Worm (Caenorhabditis elegans) whole organism, early embryonic: Measurements from ENCODE around the gene Y54G2A.49.

Experiments used
- B0310.2 ChIP-seq: sonication (generic microtip); optimal IDR thresholded peaks from 2 replicates; lab custom pipeline; 2016; ENCODE audit warnings: mild to moderate bottlenecking, missing genetic modification characterization, missing compliant biosample characterization
- F13C5.2 ChIP-seq: sonication (generic microtip); optimal IDR thresholded peaks from 2 replicates; lab custom pipeline; 2017; ENCODE audit warnings: mild to moderate bottlenecking, missing genetic modification characterization, inconsistent platforms, missing compliant biosample characterization
- aly-1 ChIP-seq: sonication (generic microtip); optimal IDR thresholded peaks from 2 replicates; lab custom pipeline; 2016; ENCODE audit warnings: missing genetic modification characterization, missing compliant biosample characterization
- ama-1 ChIP-seq: fragments of 150-350 bp; optimal IDR thresholded peaks from 2 replicates; lab custom pipeline; 2014
- ceh-13 ChIP-seq: fragments of 200-800 bp; sonication (Bioruptor generic); optimal IDR thresholded peaks from 2 replicates; lab custom pipeline; 2018; ENCODE audit warnings: mild to moderate bottlenecking, missing genetic modification characterization, missing compliant biosample characterization
- ceh-36 ChIP-seq: sonication (generic microtip); optimal IDR thresholded peaks from 2 replicates; lab custom pipeline; 2016; ENCODE audit warnings: missing genetic modification characterization, inconsistent platforms, missing compliant biosample characterization
- ets-7 ChIP-seq: sonication (generic microtip); optimal IDR thresholded peaks from 2 replicates; lab custom pipeline; 2016; ENCODE audit warnings: missing genotype, missing genetic modification characterization, missing compliant biosample characterization
- flt-1 ChIP-seq: fragments of 200-800 bp; sonication (Bioruptor generic); IDR thresholded peaks from 2 replicates; pipeline ENCODE4 v1.3.6; 2022; ENCODE audit warnings: missing genetic modification characterization, missing compliant biosample characterization
- hmbx-1 ChIP-seq: sonication (generic microtip); optimal IDR thresholded peaks from 2 replicates; lab custom pipeline; 2016; ENCODE audit warnings: mild to moderate bottlenecking, missing genetic modification characterization, missing compliant biosample characterization
- hmg-4 ChIP-seq: fragments of 200-800 bp; sonication (Bioruptor generic); optimal IDR thresholded peaks from 2 replicates; lab custom pipeline; 2018; ENCODE audit warnings: mild to moderate bottlenecking, missing genetic modification characterization, missing compliant biosample characterization
- hnd-1 ChIP-seq: sonication (generic microtip); optimal IDR thresholded peaks from 2 replicates; lab custom pipeline; 2016; ENCODE audit warnings: missing genetic modification characterization, missing compliant biosample characterization
- pes-1 ChIP-seq: fragments of 200-800 bp; sonication (Bioruptor generic); IDR thresholded peaks from 2 replicates; pipeline ENCODE4 v1.3.6; 2022; ENCODE audit warnings: missing genetic modification reagents, missing genetic modification characterization, missing compliant biosample characterization
- scrt-1 ChIP-seq: fragments of 200-800 bp; sonication (Bioruptor generic); IDR thresholded peaks from 2 replicates; pipeline ENCODE4 v1.3.6; 2022; ENCODE audit warnings: missing genetic modification characterization, missing compliant biosample characterization
- sea-1 ChIP-seq: fragments of 200-800 bp; sonication (Bioruptor generic); conservative IDR thresholded peaks from 2 replicates; pipeline ENCODE4 v1.3.6; 2022; ENCODE audit warnings: missing genetic modification characterization, missing compliant biosample characterization
- tbx-11 ChIP-seq: fragments of 200-800 bp; sonication (Bioruptor generic); IDR thresholded peaks from 2 replicates; pipeline ENCODE4 v1.3.6; 2022; ENCODE audit warnings: missing genetic modification characterization, missing compliant biosample characterization
- tbx-37 ChIP-seq: fragments of 200-800 bp; sonication (Bioruptor generic); conservative IDR thresholded peaks from 2 replicates; pipeline ENCODE4 v1.3.6; 2022; ENCODE audit warnings: missing genetic modification reagents, missing genetic modification characterization, missing compliant biosample characterization
- tra-4 ChIP-seq: sonication (generic microtip); optimal IDR thresholded peaks from 2 replicates; lab custom pipeline; 2017; ENCODE audit warnings: missing genetic modification characterization, missing compliant biosample characterization

Gene Y54G2A.49

ce11 chrIV:2841260-2841659 is 11.8 kb downstream of the Y54G2A.49 start, which contains the start of gene clec-83:
clec-83 (minus strand) TSS chrIV:2841472.
- TF ChIP-seq F13C5.2 (no peak), ama-1 (lab: Kevin White, UChicago) (no peak), sea-1 (GFP tag; lab: Robert Waterston, UW) (no peak), hmg-4 (GFP tag; lab: Kevin White, UChicago) (no peak), ceh-36 (tag; lab: Kevin White, UChicago) (no peak), flt-1 (GFP tag; lab: Robert Waterston, UW) (no peak), scrt-1 (GFP tag; lab: Robert Waterston, UW) (no peak), hnd-1 (no peak), ets-7 (no peak), pes-1 (GFP tag; lab: Robert Waterston, UW) (no peak), tbx-37 (GFP tag; lab: Robert Waterston, UW) (no peak), ceh-13 (GFP tag; lab: Kevin White, UChicago) (no peak)

- TF ChIP-seq flt-1 (GFP tag; lab: Robert Waterston, UW) (no peak), hmbx-1 (tag; lab: Kevin White, UChicago) (no peak), ets-7 (no peak), ceh-36 (tag; lab: Kevin White, UChicago) (no peak), ceh-13 (GFP tag; lab: Kevin White, UChicago) (no peak), tbx-37 (GFP tag; lab: Robert Waterston, UW) (no peak), scrt-1 (GFP tag; lab: Robert Waterston, UW) (no peak), F13C5.2 (no peak), tbx-11 (GFP tag; lab: Robert Waterston, UW) (no peak), B0310.2 (tag; lab: Kevin White, UChicago) (no peak), aly-1 (tag; lab: Kevin White, UChicago) (no peak), hnd-1 (no peak), pes-1 (GFP tag; lab: Robert Waterston, UW) (no peak), sea-1 (GFP tag; lab: Robert Waterston, UW) (no peak), tra-4 (tag; lab: Kevin White, UChicago) (no peak), hmg-4 (GFP tag; lab: Kevin White, UChicago) (no peak), ama-1 (lab: Kevin White, UChicago) (no peak)
These were observed 14.8 kb downstream of the Y54G2A.49 start, which contains the start of gene Y54G2A.7 for ce11 chrIV:2838308-2838707. Y54G2A.7 (plus strand) TSS chrIV:2838608.

- TF ChIP-seq pes-1 (GFP tag; lab: Robert Waterston, UW) (no peak), ets-7 (no peak), tbx-11 (GFP tag; lab: Robert Waterston, UW) (no peak), ceh-13 (GFP tag; lab: Kevin White, UChicago) (no peak), flt-1 (GFP tag; lab: Robert Waterston, UW) (no peak), sea-1 (GFP tag; lab: Robert Waterston, UW) (no peak), ama-1 (lab: Kevin White, UChicago) (no peak), hmbx-1 (tag; lab: Kevin White, UChicago) (no peak), ceh-36 (tag; lab: Kevin White, UChicago) (no peak), F13C5.2 (no peak), tbx-37 (GFP tag; lab: Robert Waterston, UW) (no peak), aly-1 (tag; lab: Kevin White, UChicago) (no peak), hmg-4 (GFP tag; lab: Kevin White, UChicago) (no peak), B0310.2 (tag; lab: Kevin White, UChicago) (no peak)
These were observed 17.7 kb downstream of the Y54G2A.49 start, which contains the start of gene clec-82 for ce11 chrIV:2835364-2835763. clec-82 (plus strand) TSS chrIV:2835664.

ce11 chrIV:2834516-2834915 is 18.5 kb downstream of the Y54G2A.49 start, which contains the start of gene pudl-2:
pudl-2 (plus strand) TSS chrIV:2834816.
- TF ChIP-seq aly-1 (tag; lab: Kevin White, UChicago): no peak
- no peak for TF ChIP-seq tra-4 (tag; lab: Kevin White, UChicago)
- TF ChIP-seq hnd-1: no peak
- no peak for TF ChIP-seq tbx-37 (GFP tag; lab: Robert Waterston, UW)
- no peak for TF ChIP-seq F13C5.2
- TF ChIP-seq hmg-4 (GFP tag; lab: Kevin White, UChicago): no peak
- no peak for TF ChIP-seq tbx-11 (GFP tag; lab: Robert Waterston, UW)
- no peak for TF ChIP-seq B0310.2 (tag; lab: Kevin White, UChicago)
- TF ChIP-seq pes-1 (GFP tag; lab: Robert Waterston, UW): no peak
- no peak for TF ChIP-seq scrt-1 (GFP tag; lab: Robert Waterston, UW)
- TF ChIP-seq flt-1 (GFP tag; lab: Robert Waterston, UW): no peak
- no peak for TF ChIP-seq ceh-13 (GFP tag; lab: Kevin White, UChicago)

- TF ChIP-seq ama-1 (lab: Kevin White, UChicago) (no peak), ets-7 (no peak), scrt-1 (GFP tag; lab: Robert Waterston, UW) (no peak), ceh-13 (GFP tag; lab: Kevin White, UChicago) (no peak), sea-1 (GFP tag; lab: Robert Waterston, UW) (no peak), F13C5.2 (no peak), B0310.2 (tag; lab: Kevin White, UChicago) (no peak), tra-4 (tag; lab: Kevin White, UChicago) (no peak)
These were observed 20.5 kb downstream of the Y54G2A.49 start, which contains the start of the genes Y54G2A.48 and pudl-1 for ce11 chrIV:2832587-2832986. Y54G2A.48 (minus strand) TSS chrIV:2832687. pudl-1 (plus strand) TSS chrIV:2832906.

ce11 chrIV:2826335-2826734 is 26.7 kb downstream of the Y54G2A.49 start:
- TF ChIP-seq ama-1 (lab: Kevin White, UChicago) (no peak), tbx-37 (GFP tag; lab: Robert Waterston, UW) (no peak), tra-4 (tag; lab: Kevin White, UChicago) (no peak), flt-1 (GFP tag; lab: Robert Waterston, UW) (no peak), hnd-1 (no peak), F13C5.2 (no peak), B0310.2 (tag; lab: Kevin White, UChicago) (no peak), ceh-36 (tag; lab: Kevin White, UChicago) (no peak), hmg-4 (GFP tag; lab: Kevin White, UChicago) (no peak), tbx-11 (GFP tag; lab: Robert Waterston, UW) (no peak), hmbx-1 (tag; lab: Kevin White, UChicago) (no peak), sea-1 (GFP tag; lab: Robert Waterston, UW) (no peak), pes-1 (GFP tag; lab: Robert Waterston, UW) (no peak)
